Fruit fly (Drosophila melanogaster) S2 (cell line): Measurements from ENCODE around the gene Ipk2.

Source experiments
- CG8478 ChIP-seq: fragments of >200 bp; optimal IDR thresholded peaks from 2 replicates; lab custom pipeline; 2018
- CTCF ChIP-seq, 2 experiments: fragments of >200 bp; optimal IDR thresholded peaks; 2 replicates each; lab custom pipeline; 2018

Ipk2 gene

dm6 chr2L:544444-545179 is 29.5 kb downstream of the Ipk2 start, which contains the start of the genes Spp and nAChRbeta3:
Spp (minus strand) TSS chr2L:544653.
nAChRbeta3 (plus strand) TSS chr2L:545129.
- TF ChIP-seq CTCF (optimal IDR thresholded peaks at IDR 0.05; lab: Kevin White, UChicago) (peak in 1 of 2 experiments; percentile 24), CG8478 (no peak)

DNA sequence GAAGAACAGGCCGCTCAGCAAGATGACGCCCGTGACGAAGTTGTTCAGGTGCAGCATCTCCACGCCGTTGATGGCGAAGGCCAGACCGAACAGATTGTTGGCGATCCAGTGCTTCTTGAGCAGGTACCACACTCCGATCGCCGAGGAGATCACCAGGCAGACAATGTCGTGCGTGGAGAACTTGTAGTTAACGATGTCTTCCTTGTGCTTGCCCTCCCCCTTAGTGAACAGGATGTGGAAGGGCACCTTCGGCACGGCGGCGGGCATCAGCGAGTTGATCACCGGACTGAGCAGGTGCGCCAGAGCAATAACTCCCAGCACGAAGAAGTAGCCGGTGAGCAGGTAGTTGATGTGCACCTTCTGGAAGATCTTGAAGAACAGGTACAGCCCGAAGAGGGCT is 30.3 kb downstream of the Ipk2 start:
- TF ChIP-seq CG8478 (no peak), CTCF (optimal IDR thresholded peaks at IDR 0.05; lab: Kevin White, UChicago) (no peak)

dm6 chr2L:542338-542967 is 31.6 kb downstream of the Ipk2 start, which contains the start of gene lwr:
lwr (minus strand) TSS chr2L:542580.
- no peak for TF ChIP-seq CTCF (optimal IDR thresholded peaks at IDR 0.05; lab: Kevin White, UChicago)
- no peak for TF ChIP-seq CG8478

- peak; percentile 54 to 61 for TF ChIP-seq CTCF (optimal IDR thresholded peaks at IDR 0.05; lab: Kevin White, UChicago)
- no peak for TF ChIP-seq CG8478
Measured at dm6 chr2L:540572-541210, 33.4 kb downstream of the Ipk2 start.

DNA sequence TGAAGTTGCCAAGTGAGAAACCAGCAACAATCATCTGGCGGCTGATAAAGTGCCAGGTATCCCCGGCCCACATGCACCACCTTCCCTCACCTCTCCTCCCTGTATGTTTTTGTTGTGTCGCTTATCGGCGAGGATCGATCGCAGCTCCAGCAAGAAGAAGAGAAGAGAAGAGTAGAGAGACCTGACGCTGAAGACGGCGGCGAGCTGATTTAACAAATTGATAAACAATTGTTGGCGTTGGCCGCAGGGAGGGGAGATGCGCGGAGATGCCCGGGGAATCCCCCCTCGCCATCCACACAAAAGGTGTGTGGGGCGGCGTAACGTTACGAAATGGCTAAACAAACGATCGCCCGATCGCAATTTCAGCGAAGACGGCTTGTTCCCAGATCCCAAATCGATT is 40.3 kb downstream of the Ipk2 start:
- TF ChIP-seq CTCF (optimal IDR thresholded peaks at IDR 0.05; lab: Kevin White, UChicago) (no peak), CG8478 (no peak)

DNA sequence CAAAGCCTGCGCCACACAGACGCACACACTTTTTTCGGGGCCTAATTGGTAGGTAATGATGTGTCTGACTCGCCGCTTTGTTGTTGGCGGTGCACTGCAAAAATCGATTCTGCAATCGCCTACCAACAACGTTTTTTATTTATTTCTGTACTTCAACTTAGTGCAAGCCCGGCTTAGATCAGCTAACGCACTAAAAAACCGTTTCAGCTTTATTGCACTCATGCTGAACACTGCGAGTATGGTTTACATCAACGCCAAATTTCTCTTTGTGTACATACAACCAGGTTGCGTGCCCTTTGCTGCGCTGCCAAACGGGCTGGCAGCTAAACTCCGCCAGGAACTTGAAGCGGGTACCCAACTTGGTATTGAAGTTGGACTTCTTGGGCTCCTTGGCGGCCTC is 43.8 kb downstream of the Ipk2 start:
- no peak for TF ChIP-seq CTCF (optimal IDR thresholded peaks at IDR 0.05; lab: Kevin White, UChicago)
- TF ChIP-seq CG8478 = no peak

dm6 chr2L:527689-528088 is 46.4 kb downstream of the Ipk2 start:
- TF ChIP-seq CTCF (optimal IDR thresholded peaks at IDR 0.05; lab: Kevin White, UChicago) (no peak), CG8478 (no peak)

- TF ChIP-seq CG8478 = no peak
- no peak for TF ChIP-seq CTCF (optimal IDR thresholded peaks at IDR 0.05; lab: Kevin White, UChicago)
Measured at dm6 chr2L:526924-527307, 47.1 kb downstream of the Ipk2 start.

- no peak for TF ChIP-seq CG8478
- no peak for TF ChIP-seq CTCF (optimal IDR thresholded peaks at IDR 0.05; lab: Kevin White, UChicago)
Measured at dm6 chr2L:526192-526923, 47.7 kb downstream of the Ipk2 start.

dm6 chr2L:525547-526180 is 48.4 kb downstream of the Ipk2 start:
- no peak for TF ChIP-seq CTCF (optimal IDR thresholded peaks at IDR 0.05; lab: Kevin White, UChicago)
- TF ChIP-seq CG8478 = no peak

DNA sequence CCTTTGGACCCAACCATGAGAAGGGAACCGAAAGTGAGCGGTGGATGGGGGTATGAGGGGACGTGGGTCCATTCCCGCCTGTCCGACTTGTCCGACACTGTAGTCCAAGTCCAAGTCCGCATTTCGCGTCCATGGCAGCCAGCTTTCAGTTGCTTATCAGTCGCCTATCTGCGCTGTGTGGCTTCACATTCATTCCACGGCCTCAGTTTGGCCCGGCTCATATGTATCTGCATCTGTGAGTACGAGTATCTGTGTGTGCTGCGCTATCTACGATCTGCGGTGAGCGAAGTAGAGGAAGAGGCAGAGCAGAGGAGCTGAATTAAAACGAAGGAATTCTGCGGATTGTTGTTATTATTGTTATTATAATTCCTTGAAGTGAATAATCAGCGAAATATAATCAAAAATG is 49.5 kb downstream of the Ipk2 start:
- TF ChIP-seq CTCF (optimal IDR thresholded peaks at IDR 0.05; lab: Kevin White, UChicago) = no peak
- no peak for TF ChIP-seq CG8478

DNA sequence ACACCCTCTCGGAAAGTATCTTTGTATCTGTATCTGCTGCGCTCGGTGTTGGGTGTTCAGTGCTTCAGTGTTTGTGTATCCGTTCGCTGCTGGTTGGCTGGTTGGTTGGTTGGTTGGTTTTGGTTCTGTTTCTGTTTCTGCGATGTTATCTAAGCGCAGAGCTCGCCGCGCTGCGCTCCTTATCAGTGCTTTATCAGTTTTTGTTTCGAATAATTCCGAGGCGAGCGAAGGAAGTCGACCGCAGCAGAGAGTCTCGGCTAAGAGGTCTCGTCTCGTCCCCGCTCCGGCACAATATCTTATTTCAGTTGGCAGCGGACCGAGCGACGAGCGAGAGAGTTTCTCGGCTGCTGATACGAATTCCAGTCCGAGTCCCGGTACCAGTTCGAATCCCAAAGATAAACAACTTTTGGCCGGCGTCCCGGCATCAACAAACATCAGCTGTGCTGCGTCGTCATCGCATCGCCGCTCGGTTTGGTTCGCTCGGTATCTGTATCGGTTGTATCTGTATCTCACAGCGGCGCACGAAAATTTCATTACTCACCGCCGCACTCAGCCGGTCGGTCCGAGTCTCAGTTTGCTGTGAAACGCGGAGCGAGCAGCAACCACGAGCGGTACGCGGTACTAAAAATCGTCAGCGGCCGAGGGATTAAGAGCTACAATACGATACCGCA is 50.8 kb downstream of the Ipk2 start:
- TF ChIP-seq CG8478 = no peak
- no peak for TF ChIP-seq CTCF (optimal IDR thresholded peaks at IDR 0.05; lab: Kevin White, UChicago)
